Worm (Caenorhabditis elegans) whole organism, L3 larva: ENCODE results near the gene nspf-3.

ENCODE experiments used
- R02D3.7 ChIP-seq: fragments of 150-350 bp; optimal IDR thresholded peaks from 2 replicates; lab custom pipeline; 2014; ENCODE audit warnings: missing biosample characterization, missing genetic modification characterization
- aly-2 ChIP-seq: fragments of 150-350 bp; optimal IDR thresholded peaks from 2 replicates; lab custom pipeline; 2014; ENCODE audit warnings: missing biosample characterization, missing genetic modification characterization
- ama-1 ChIP-seq: fragments of 150-350 bp; optimal IDR thresholded peaks from 2 replicates; lab custom pipeline; 2018
- ceh-16 ChIP-seq: sonication (generic microtip); optimal IDR thresholded peaks from 2 replicates; lab custom pipeline; 2017; ENCODE audit warnings: missing biosample characterization, missing genetic modification characterization
- ceh-82 ChIP-seq: fragments of 150-350 bp; optimal IDR thresholded peaks from 2 replicates; lab custom pipeline; 2014; ENCODE audit warnings: missing biosample characterization, missing genetic modification characterization
- ceh-9 ChIP-seq: sonication (generic microtip); optimal IDR thresholded peaks from 2 replicates; lab custom pipeline; 2018; ENCODE audit warnings: missing biosample characterization, missing genetic modification characterization
- egl-27 ChIP-seq: sonication (generic microtip); optimal IDR thresholded peaks from 4 replicates; lab custom pipeline; 2017; ENCODE audit warnings: missing biosample characterization, missing genetic modification reagents, missing genetic modification characterization
- egl-5 ChIP-seq: fragments of 150-350 bp; optimal IDR thresholded peaks from 2 replicates; lab custom pipeline; 2017; ENCODE audit warnings: missing biosample characterization, missing genetic modification reagents, missing genetic modification characterization, inconsistent platforms
- elt-2 ChIP-seq: sonication (generic microtip); optimal IDR thresholded peaks from 2 replicates; lab custom pipeline; 2016; ENCODE audit warnings: missing genetic modification reagents, mild to moderate bottlenecking, missing genetic modification characterization, missing compliant biosample characterization
- eor-1 ChIP-seq, 2 experiments: fragments of 150-350 bp; optimal IDR thresholded peaks; 2 replicates each; lab custom pipeline; 2014 to 2018; ENCODE audit warnings: missing biosample characterization in 2 of 2, missing genetic modification characterization in 2 of 2
- fkh-10 ChIP-seq: sonication (generic microtip); optimal IDR thresholded peaks from 2 replicates; lab custom pipeline; 2017; ENCODE audit warnings: missing biosample characterization, missing genetic modification reagents, missing genetic modification characterization
- fkh-2 ChIP-seq: fragments of 150-350 bp; optimal IDR thresholded peaks from 2 replicates; lab custom pipeline; 2014; ENCODE audit warnings: missing biosample characterization, missing genetic modification reagents, missing genetic modification characterization
- hmg-11 ChIP-seq: sonication (generic microtip); optimal IDR thresholded peaks from 2 replicates; lab custom pipeline; 2016; ENCODE audit warnings: missing genetic modification characterization, missing compliant biosample characterization
- lin-15B ChIP-seq: fragments of 150-350 bp; optimal IDR thresholded peaks from 2 replicates; lab custom pipeline; 2014; ENCODE audit warnings: missing biosample characterization, missing genetic modification characterization
- lin-39 ChIP-seq: fragments of 150-350 bp; optimal IDR thresholded peaks from 2 replicates; lab custom pipeline; 2018; ENCODE audit warnings: missing biosample characterization, missing genetic modification reagents, missing genetic modification characterization
- lsy-12 ChIP-seq: sonication (generic microtip); optimal IDR thresholded peaks from 2 replicates; lab custom pipeline; 2016; ENCODE audit warnings: mild to moderate bottlenecking, missing genetic modification characterization, missing compliant biosample characterization
- mdl-1 ChIP-seq: fragments of 150-350 bp; optimal IDR thresholded peaks from 2 replicates; lab custom pipeline; 2014; ENCODE audit warnings: missing biosample characterization, missing genetic modification characterization
- mml-1 ChIP-seq: fragments of 150-350 bp; sonication (generic microtip); optimal IDR thresholded peaks from 3 replicates; lab custom pipeline; 2014; ENCODE audit warnings: missing biosample characterization, missing genetic modification characterization
- nfya-1 ChIP-seq: sonication (generic microtip); optimal IDR thresholded peaks from 2 replicates; lab custom pipeline; 2017; ENCODE audit warnings: missing genetic modification characterization, mild to moderate bottlenecking, missing compliant biosample characterization, antibody characterized with exemption, moderate library complexity; ENCODE audit not compliant: insufficient read depth
- nhr-23 ChIP-seq: fragments of 150-350 bp; optimal IDR thresholded peaks from 2 replicates; lab custom pipeline; 2014; ENCODE audit warnings: missing biosample characterization, missing genetic modification reagents, missing genetic modification characterization
- nhr-237 ChIP-seq: fragments of 150-350 bp; optimal IDR thresholded peaks from 2 replicates; lab custom pipeline; 2014; ENCODE audit warnings: missing biosample characterization, missing genetic modification characterization
- nhr-25 ChIP-seq: sonication (generic microtip); optimal IDR thresholded peaks from 2 replicates; lab custom pipeline; 2017; ENCODE audit warnings: missing biosample characterization, missing genetic modification characterization
- nhr-28 ChIP-seq: fragments of 150-350 bp; optimal IDR thresholded peaks from 2 replicates; lab custom pipeline; 2014; ENCODE audit warnings: missing biosample characterization, missing genetic modification characterization
- nhr-43 ChIP-seq: sonication (generic microtip); optimal IDR thresholded peaks from 2 replicates; lab custom pipeline; 2016; ENCODE audit warnings: mild to moderate bottlenecking, missing genetic modification characterization, missing compliant biosample characterization; ENCODE audit not compliant: poor library complexity, severe bottlenecking
- pha-4 ChIP-seq: fragments of 150-350 bp; optimal IDR thresholded peaks from 2 replicates; lab custom pipeline; 2014; ENCODE audit warnings: missing biosample characterization, missing genetic modification reagents, missing genetic modification characterization
- pqm-1 ChIP-seq: fragments of 150-350 bp; optimal IDR thresholded peaks from 2 replicates; lab custom pipeline; 2017; ENCODE audit warnings: missing biosample characterization, missing genetic modification characterization, inconsistent platforms
- sea-2 ChIP-seq: fragments of 150-350 bp; sonication (generic microtip); optimal IDR thresholded peaks from 4 replicates; lab custom pipeline; 2014; ENCODE audit warnings: missing biosample characterization, missing genetic modification reagents, missing genetic modification characterization
- skn-1 ChIP-seq: fragments of 150-350 bp; optimal IDR thresholded peaks from 2 replicates; lab custom pipeline; 2014; ENCODE audit warnings: missing biosample characterization, missing genetic modification characterization
- tbx-2 ChIP-seq: sonication (generic microtip); optimal IDR thresholded peaks from 2 replicates; lab custom pipeline; 2016; ENCODE audit warnings: mild to moderate bottlenecking, missing genetic modification characterization, missing compliant biosample characterization
- unc-62 ChIP-seq: fragments of 150-350 bp; sonication (generic microtip); optimal IDR thresholded peaks from 4 replicates; lab custom pipeline; 2014; ENCODE audit warnings: missing biosample characterization, missing genetic modification reagents, missing genetic modification characterization
- zag-1 ChIP-seq: fragments of 150-350 bp; optimal IDR thresholded peaks from 2 replicates; lab custom pipeline; 2014; ENCODE audit warnings: missing biosample characterization, missing genetic modification characterization

nspf-3 gene

DNA sequence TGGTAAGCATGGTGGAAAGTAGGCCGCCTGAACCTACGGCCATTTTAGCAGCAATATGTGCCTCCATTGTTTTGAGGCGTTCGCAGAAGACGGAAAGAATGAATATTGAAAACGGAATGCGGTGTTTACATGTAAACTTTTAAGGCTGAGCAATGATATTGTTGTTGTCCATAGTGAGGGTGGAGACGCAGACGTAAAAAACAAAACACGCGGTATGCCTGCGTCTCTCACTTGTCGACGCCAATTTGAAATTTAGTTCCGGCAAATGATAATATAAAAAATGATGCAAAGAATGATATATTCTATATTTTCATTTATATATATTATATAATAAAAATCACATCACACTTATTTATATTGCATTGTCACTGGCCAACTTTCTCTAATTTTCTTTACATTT lies 17.9 kb upstream of the nspf-3 start, which contains the start of gene Y47G7B.2:
Gene Y47G7B.2 (minus strand): TSS at position 143 of the 400 bp plus-strand sequence.
- TF ChIP-seq egl-5 (tag; lab: Kevin White, UChicago) (peak; percentile 15), egl-27 (tag; lab: Kevin White, UChicago) (no peak), lin-39 (tag; lab: Kevin White, UChicago) (peak; percentile 16), elt-2 (tag; lab: Kevin White, UChicago) (peak; percentile 23)

DNA sequence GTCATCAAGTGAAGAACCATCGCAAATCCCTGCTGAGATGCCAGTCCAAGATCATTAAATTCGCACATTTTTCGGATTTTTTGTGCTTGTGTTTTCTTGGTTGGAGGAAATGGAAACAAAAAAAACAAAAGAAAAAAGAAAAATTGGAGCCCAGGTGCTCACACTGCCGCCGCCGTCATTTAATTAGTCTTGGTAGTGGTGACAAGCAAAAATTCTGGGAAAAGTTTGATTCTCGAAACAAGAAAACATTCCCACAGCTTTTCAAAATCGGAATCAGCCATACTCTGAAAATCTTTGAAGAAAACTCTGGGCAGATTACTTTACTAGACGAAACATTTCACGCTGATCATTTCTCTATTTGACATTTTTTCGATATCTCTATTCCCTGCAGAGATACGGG lies 15.2 kb upstream of the nspf-3 start, which contains the start of gene srh-128:
Gene srh-128 (minus strand): TSS at position 101 of the 400 bp plus-strand sequence.
- no peak for TF ChIP-seq skn-1 (tag; lab: Kevin White, UChicago)
- no peak for TF ChIP-seq nhr-43 (tag; lab: Kevin White, UChicago)
- no peak for TF ChIP-seq sea-2 (GFP tag; lab: Kevin White, UChicago)
- no peak for TF ChIP-seq aly-2 (tag; lab: Kevin White, UChicago)
- TF ChIP-seq nfya-1 (tag; lab: Kevin White, UChicago), result no peak
- TF ChIP-seq pha-4, result no peak
- no peak for TF ChIP-seq fkh-2
- no peak for TF ChIP-seq lin-39 (tag; lab: Kevin White, UChicago)
- TF ChIP-seq fkh-10 (GFP tag; lab: Kevin White, UChicago), result no peak
- no peak for TF ChIP-seq egl-27 (tag; lab: Kevin White, UChicago)
- TF ChIP-seq ceh-82, result no peak
- TF ChIP-seq ama-1, result no peak
- no peak for TF ChIP-seq mml-1 (tag; lab: Kevin White, UChicago)
- no peak for TF ChIP-seq nhr-23 (tag; lab: Kevin White, UChicago)
- TF ChIP-seq nhr-237 (tag; lab: Kevin White, UChicago), result no peak
- TF ChIP-seq mdl-1 (tag; lab: Kevin White, UChicago), result no peak
- no peak for TF ChIP-seq ceh-16 (tag; lab: Kevin White, UChicago)

DNA sequence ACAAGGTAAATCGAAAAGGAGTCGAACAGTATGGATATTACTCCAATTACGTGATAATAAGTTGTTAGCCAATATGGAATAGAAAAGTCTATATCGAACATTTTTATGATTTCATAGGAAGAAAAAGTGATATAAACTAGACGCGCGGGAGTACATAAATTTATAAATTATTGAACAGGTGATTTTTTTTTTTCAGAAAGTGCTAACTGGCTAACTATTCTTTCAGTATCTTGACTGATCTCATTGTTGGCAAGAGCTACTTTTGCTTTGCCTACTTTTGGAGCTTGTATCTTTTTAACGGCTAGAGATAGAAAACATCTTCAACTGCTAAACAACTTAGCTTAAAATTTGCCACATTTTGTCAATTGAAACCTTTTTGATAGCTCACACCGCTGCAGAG lies 12.8 kb upstream of the nspf-3 start, which contains the start of gene sri-60:
Gene sri-60 (minus strand): TSS at position 101 of the 400 bp plus-strand sequence.
- TF ChIP-seq ama-1 (no peak), nhr-237 (tag; lab: Kevin White, UChicago) (no peak), nfya-1 (tag; lab: Kevin White, UChicago) (no peak)

DNA sequence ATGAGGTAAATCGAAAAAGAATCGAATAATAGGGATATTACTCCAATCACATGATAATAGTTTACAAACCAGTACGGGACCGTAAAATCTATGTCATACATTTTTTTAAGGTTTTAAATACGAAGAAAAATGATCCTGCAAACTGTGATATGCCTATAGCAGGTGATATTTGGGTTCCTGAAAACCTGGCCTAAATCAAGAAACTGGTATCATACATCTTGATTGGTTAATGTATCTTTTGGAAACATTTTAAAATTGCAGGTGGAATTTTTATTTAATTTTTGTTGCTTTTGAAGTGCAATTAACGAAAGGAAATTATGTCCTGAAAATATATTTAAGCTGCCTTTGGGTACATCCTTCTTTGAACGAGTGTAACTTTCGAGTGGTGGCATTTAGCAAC lies 10.2 kb upstream of the nspf-3 start, which contains the start of gene sri-61:
Gene sri-61 (minus strand): TSS at position 101 of the 400 bp plus-strand sequence.
- no peak for TF ChIP-seq mml-1 (tag; lab: Kevin White, UChicago)
- no peak for TF ChIP-seq unc-62 (GFP tag; lab: Kevin White, UChicago)
- no peak for TF ChIP-seq hmg-11 (tag; lab: Kevin White, UChicago)
- no peak for TF ChIP-seq nhr-28 (tag; lab: Kevin White, UChicago)
- TF ChIP-seq aly-2 (tag; lab: Kevin White, UChicago), result no peak
- TF ChIP-seq ceh-82, result no peak
- no peak for TF ChIP-seq skn-1 (tag; lab: Kevin White, UChicago)
- TF ChIP-seq eor-1 (tag; optimal IDR thresholded peaks at IDR 0.05; lab: Kevin White, UChicago), result no peak
- no peak for TF ChIP-seq lin-39 (tag; lab: Kevin White, UChicago)

DNA sequence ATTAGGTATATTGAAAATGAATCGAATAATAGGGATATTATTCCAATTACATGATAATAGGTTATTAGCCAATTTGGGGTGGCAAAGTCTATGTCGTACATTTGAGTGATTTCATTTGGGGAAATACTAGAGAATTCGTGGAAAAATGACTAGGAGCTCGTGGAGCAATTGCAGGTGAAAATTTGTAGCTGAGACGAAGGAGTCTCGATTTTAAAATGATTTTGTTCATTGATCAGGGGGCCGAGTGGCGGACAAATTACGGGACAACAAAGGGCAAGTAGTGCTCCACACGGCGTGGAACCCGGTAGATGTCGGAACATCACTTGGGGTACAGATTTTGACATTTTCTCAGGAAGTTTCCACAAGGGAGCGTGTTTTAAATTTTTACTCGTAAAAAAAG lies 8.4 kb upstream of the nspf-3 start, which contains the start of gene sri-62:
Gene sri-62 (minus strand): TSS at position 101 of the 400 bp plus-strand sequence.
- TF ChIP-seq ceh-82, result no peak
- TF ChIP-seq egl-5 (tag; lab: Kevin White, UChicago), result no peak
- no peak for TF ChIP-seq nhr-25 (tag; lab: Kevin White, UChicago)
- TF ChIP-seq pqm-1 (tag; lab: Kevin White, UChicago), result no peak
- TF ChIP-seq nhr-237 (tag; lab: Kevin White, UChicago), result no peak

DNA sequence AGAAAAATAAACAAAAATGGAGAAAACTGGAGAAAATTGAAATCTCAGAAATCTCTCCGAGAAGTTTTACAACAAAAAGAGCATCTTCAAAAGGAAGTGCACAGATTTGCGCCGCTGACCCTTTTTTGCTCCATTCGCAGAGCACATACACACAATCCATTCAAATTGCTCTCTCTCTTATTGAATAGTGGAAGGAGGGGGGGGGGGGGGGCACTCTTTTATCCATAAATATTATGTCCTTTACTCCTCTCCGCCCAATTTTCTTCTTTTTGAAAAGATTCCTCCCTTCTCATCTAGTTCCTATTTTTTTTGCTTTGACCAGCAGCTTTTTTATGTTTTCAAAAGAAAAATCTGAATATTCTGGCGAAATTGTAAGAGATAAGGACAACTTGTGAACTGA lies 5.1 kb upstream of the nspf-3 start:
- TF ChIP-seq fkh-10 (GFP tag; lab: Kevin White, UChicago) (peak; percentile 56), lsy-12 (tag; lab: Kevin White, UChicago) (no peak)

DNA sequence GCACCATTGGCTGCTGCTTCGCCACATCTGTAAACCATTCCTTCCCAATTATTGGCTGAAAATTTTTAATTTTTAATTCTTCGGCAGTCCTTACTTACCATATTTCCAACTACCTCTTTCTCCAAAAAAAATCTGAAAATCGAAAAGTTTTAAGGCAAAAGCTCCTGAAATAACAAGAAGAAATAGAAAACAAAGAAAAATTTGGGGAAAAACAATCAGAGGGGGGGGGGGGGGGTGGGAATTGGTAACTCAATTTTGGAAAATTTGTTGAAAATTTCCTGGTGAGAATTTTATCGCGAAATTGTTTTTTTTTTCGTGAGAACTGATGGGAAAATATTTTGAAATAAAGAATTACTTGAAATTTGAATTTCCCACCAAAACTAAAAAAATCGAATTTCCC lies 2.5 kb upstream of the nspf-3 start, which contains the start of gene set-11:
Gene set-11 (minus strand): TSS at position 101 of the 400 bp plus-strand sequence.
- no peak for TF ChIP-seq lin-15B (tag; lab: Kevin White, UChicago)
- TF ChIP-seq egl-27 (tag; lab: Kevin White, UChicago), result no peak
- no peak for TF ChIP-seq unc-62 (GFP tag; lab: Kevin White, UChicago)
- TF ChIP-seq zag-1 (tag; lab: Kevin White, UChicago), result no peak
- no peak for TF ChIP-seq skn-1 (tag; lab: Kevin White, UChicago)
- TF ChIP-seq tbx-2, result no peak
- no peak for TF ChIP-seq R02D3.7 (tag; lab: Kevin White, UChicago)
- TF ChIP-seq ceh-9 (tag; lab: Kevin White, UChicago), result no peak
